Fruit fly (Drosophila melanogaster) whole organism, wandering third instar larva: Measurements from ENCODE around the gene asun.

Experiments used
- HLH106 ChIP-seq: fragments of 200-800 bp; optimal IDR thresholded peaks from 3 replicates; lab custom pipeline; 2019; ENCODE audit warnings: missing biosample characterization, mild to moderate bottlenecking, missing genetic modification characterization, moderate library complexity
- Mio ChIP-seq: sonication (Bioruptor generic); optimal IDR thresholded peaks from 2 replicates; lab custom pipeline; 2016; ENCODE audit warnings: missing biosample characterization, missing genetic modification characterization
- Myc ChIP-seq: fragments of >200 bp; optimal IDR thresholded peaks from 2 replicates; lab custom pipeline; 2017
- dl ChIP-seq, 2 experiments: fragments of 175-275, 200-275 bp in 1 of 2; fragments of 200-275 bp in 1 of 2; sonication (Bioruptor generic); optimal IDR thresholded peaks; lab custom pipeline; 2018; ENCODE audit warnings: mild to moderate bottlenecking in 2 of 2, missing biosample characterization in 2 of 2, missing genetic modification characterization in 2 of 2, moderate library complexity in 2 of 2; ENCODE audit not compliant: partially characterized antibody in 2 of 2, insufficient read depth in 1 of 2
- dmrt93B ChIP-seq: fragments of 200-800 bp; sonication (Bioruptor generic); optimal IDR thresholded peaks from 2 replicates; lab custom pipeline; 2018; ENCODE audit warnings: missing biosample characterization, mild to moderate bottlenecking, missing genetic modification characterization
- psq ChIP-seq: fragments of 200-800 bp; sonication (Bioruptor generic); optimal IDR thresholded peaks from 3 replicates; lab custom pipeline; 2017; ENCODE audit warnings: missing biosample characterization, mild to moderate bottlenecking, missing genetic modification characterization, moderate library complexity
- sage ChIP-seq: fragments of 200-800 bp; sonication (Bioruptor generic); optimal IDR thresholded peaks from 2 replicates; lab custom pipeline; 2016; ENCODE audit warnings: missing biosample characterization, mild to moderate bottlenecking, missing genetic modification characterization

dm6 chr3R:16277543-16277942, 13.5 kb downstream of the asun start:
- TF ChIP-seq Myc (lab: Kevin White, UChicago) (no peak), Mio (GFP tag; lab: Kevin White, UChicago) (no peak), psq (GFP tag; lab: Kevin White, UChicago) (no peak), HLH106 (no peak), dl (GFP tag; optimal IDR thresholded peaks at IDR 0.05; lab: Kevin White, UChicago; ENCODE audit: insufficient read depth in 1 of 2, partially characterized antibody in 2 of 2) (no peak), sage (GFP tag; lab: Kevin White, UChicago) (no peak), dmrt93B (GFP tag; lab: Kevin White, UChicago) (no peak)
